Fruit fly (Drosophila melanogaster) whole organism, embryonic: ENCODE data around the gene CG7203.

Experiments
- CG42726 ChIP-seq: fragments of 200-800 bp; sonication (Bioruptor generic); IDR thresholded peaks from 2 replicates; pipeline ENCODE4 v1.3.6; 2022; ENCODE audit warnings: missing biosample characterization, missing genetic modification characterization; ENCODE audit not compliant: partially characterized antibody
- Ets65A ChIP-seq: fragments of 200-800 bp; sonication (Bioruptor generic); peaks from one replicate; lab custom pipeline; 2016; ENCODE audit warnings: missing biosample characterization, missing genetic modification characterization
- Pdp1 ChIP-seq, 2 experiments: fragments of 200-800 bp; sonication (Bioruptor generic); optimal IDR thresholded peaks; 3 replicates each; lab custom pipeline; 2016; ENCODE audit warnings: missing biosample characterization in 2 of 2, missing genetic modification characterization in 2 of 2, mild to moderate bottlenecking in 1 of 2, moderate library complexity in 1 of 2
- Sox102F ChIP-seq: fragments of 200-800 bp; sonication (Bioruptor generic); optimal IDR thresholded peaks from 2 replicates; lab custom pipeline; 2018; ENCODE audit warnings: missing biosample characterization, mild to moderate bottlenecking, missing genetic modification characterization, moderate library complexity
- mld ChIP-seq: fragments of 200-800 bp; sonication (Bioruptor generic); IDR thresholded peaks from 3 replicates; pipeline ENCODE4 v1.3.6; 2022; ENCODE audit warnings: missing biosample characterization, missing genetic modification characterization; ENCODE audit not compliant: partially characterized antibody
- usp ChIP-seq: fragments of >200 bp; optimal IDR thresholded peaks from 2 replicates; lab custom pipeline; 2017; ENCODE audit warnings: missing biosample characterization, missing genetic modification characterization

DNA sequence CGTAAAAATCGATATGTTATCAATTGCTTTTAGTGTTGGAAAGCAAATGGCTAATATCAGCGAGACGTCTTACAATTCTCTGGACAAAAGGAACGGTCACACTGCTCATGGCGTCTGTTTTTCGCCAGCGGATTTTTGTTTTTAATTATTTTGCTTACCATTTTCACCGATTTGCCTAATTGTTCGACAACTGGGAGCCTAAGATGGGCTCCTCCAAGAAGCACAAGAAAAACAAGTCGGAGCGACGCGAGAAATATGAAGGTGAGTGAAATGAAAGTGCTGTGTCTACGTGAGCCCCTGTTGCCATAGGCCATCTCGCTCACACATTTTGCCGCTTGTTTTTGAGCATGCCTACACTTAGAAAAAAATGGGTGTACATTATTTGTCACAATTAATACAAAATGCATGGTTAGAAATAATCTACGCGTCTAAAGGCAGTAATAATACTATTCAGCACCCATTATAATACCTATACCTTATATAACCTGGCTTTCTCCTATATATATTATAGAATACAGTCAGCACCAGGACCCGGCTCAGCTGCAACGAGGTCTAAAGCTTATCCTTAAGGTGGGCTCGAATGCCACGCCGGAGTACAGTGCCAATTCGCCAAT, 29.9 kb upstream of the CG7203 start, which contains the start of gene Brd7-9:
- TF ChIP-seq Pdp1 (GFP tag; optimal IDR thresholded peaks at IDR 0.05; lab: Kevin White, UChicago) = peak; percentile 65 to 76
- TF ChIP-seq CG42726 = no peak
- no peak for TF ChIP-seq mld (GFP tag; lab: Robert Waterston, UW)
- peak; percentile 72 for TF ChIP-seq Sox102F (GFP tag; lab: Kevin White, UChicago)
- peak; percentile 89 for TF ChIP-seq Ets65A (GFP tag; lab: Kevin White, UChicago)
- TF ChIP-seq usp (GFP tag; lab: Kevin White, UChicago) = no peak
